Fruit fly (Drosophila melanogaster) S2 (cell line): ENCODE measurements around the gene Ythdf.

ENCODE experiments used
- CG8478 ChIP-seq: fragments of >200 bp; optimal IDR thresholded peaks from 2 replicates; lab custom pipeline; 2018
- CTCF ChIP-seq, 2 experiments: fragments of >200 bp; optimal IDR thresholded peaks; 2 replicates each; lab custom pipeline; 2018

dm6 chr3R:25023056-25023455, 16.0 kb downstream of the Ythdf start, which contains the start of gene beta4GalT7:
- TF ChIP-seq CTCF (optimal IDR thresholded peaks at IDR 0.05; lab: Kevin White, UChicago) (no peak), CG8478 (lab: Kevin White, UChicago) (no peak)
